Worm (Caenorhabditis elegans) whole organism, L4 larva: ENCODE data around the gene gcy-27.

Experiments used
- D1046.2 ChIP-seq: fragments of 200-800 bp; sonication (Bioruptor generic); IDR thresholded peaks from 2 replicates; pipeline ENCODE4 v1.3.6; 2022; ENCODE audit warnings: missing genetic modification characterization, missing compliant biosample characterization
- F26F4.8 ChIP-seq: fragments of 200-800 bp; sonication (Bioruptor generic); conservative IDR thresholded peaks from 2 replicates; pipeline ENCODE4 v1.3.6; 2022; ENCODE audit warnings: missing genetic modification characterization, missing compliant biosample characterization
- T20F7.1 ChIP-seq: fragments of 200-800 bp; sonication (Bioruptor generic); optimal IDR thresholded peaks from 2 replicates; lab custom pipeline; 2018; ENCODE audit warnings: mild to moderate bottlenecking, missing genetic modification characterization, missing compliant biosample characterization
- ceh-32 ChIP-seq: sonication (generic microtip); optimal IDR thresholded peaks from 2 replicates; lab custom pipeline; 2016; ENCODE audit warnings: mild to moderate bottlenecking, missing genetic modification characterization, missing compliant biosample characterization; ENCODE audit not compliant: poor library complexity
- ceh-82 ChIP-seq: sonication (generic microtip); optimal IDR thresholded peaks from 2 replicates; lab custom pipeline; 2017; ENCODE audit warnings: missing biosample characterization, missing genetic modification characterization
- daf-16 ChIP-seq, 3 experiments: sonication (generic microtip); optimal IDR thresholded peaks; 2 replicates each; lab custom pipeline; 2016 to 2017; ENCODE audit warnings: missing genetic modification characterization in 3 of 3, missing genetic modification reagents in 3 of 3, mild to moderate bottlenecking in 2 of 3, missing compliant biosample characterization in 2 of 3, missing biosample characterization in 1 of 3, moderate library complexity in 1 of 3
- daf-8 ChIP-seq: fragments of 200-800 bp; sonication (Bioruptor generic); IDR thresholded peaks from 2 replicates; pipeline ENCODE4 v1.3.6; 2022; ENCODE audit warnings: missing genetic modification characterization, missing compliant biosample characterization
- dmd-6 ChIP-seq: fragments of 200-800 bp; sonication (Bioruptor generic); IDR thresholded peaks from 2 replicates; pipeline ENCODE4 v1.3.6; 2022; ENCODE audit warnings: missing genetic modification reagents, missing genetic modification characterization, missing compliant biosample characterization
- dpl-1 ChIP-seq: fragments of 150-350 bp; optimal IDR thresholded peaks from 2 replicates; lab custom pipeline; 2014; ENCODE audit warnings: missing biosample characterization, missing genetic modification reagents, missing genetic modification characterization
- dve-1 ChIP-seq: sonication (generic microtip); optimal IDR thresholded peaks from 2 replicates; lab custom pipeline; 2017; ENCODE audit warnings: antibody characterized with exemption, mild to moderate bottlenecking, missing genetic modification characterization, missing compliant biosample characterization; ENCODE audit not compliant: insufficient read depth
- hlh-11 ChIP-seq: fragments of 200-800 bp; sonication (Bioruptor generic); optimal IDR thresholded peaks from 2 replicates; lab custom pipeline; 2018; ENCODE audit warnings: mild to moderate bottlenecking, missing genetic modification characterization, missing compliant biosample characterization
- hmg-1.1 ChIP-seq: fragments of 200-800 bp; sonication (Bioruptor generic); IDR thresholded peaks from 2 replicates; pipeline ENCODE4 v1.3.6; 2022; ENCODE audit warnings: missing genetic modification reagents, missing genetic modification characterization, missing compliant biosample characterization
- lin-38 ChIP-seq: fragments of 200-800 bp; sonication (Bioruptor generic); IDR thresholded peaks from 2 replicates; pipeline ENCODE4 v1.3.6; 2022; ENCODE audit warnings: missing genetic modification reagents, missing genetic modification characterization, missing compliant biosample characterization
- lin-39 ChIP-seq: fragments of 150-350 bp; optimal IDR thresholded peaks from 2 replicates; lab custom pipeline; 2014; ENCODE audit warnings: missing biosample characterization, missing genetic modification reagents, missing genetic modification characterization
- lsy-2 ChIP-seq, 2 experiments: fragments of 150-350 bp in 1 of 2; sonication (generic microtip) in 1 of 2; optimal IDR thresholded peaks; 2 replicates each; lab custom pipeline; 2014 to 2017; ENCODE audit warnings: missing biosample characterization in 2 of 2, missing genetic modification characterization in 2 of 2
- mes-2 ChIP-seq: sonication (generic microtip); optimal IDR thresholded peaks from 2 replicates; lab custom pipeline; 2016; ENCODE audit warnings: missing genotype, mild to moderate bottlenecking, missing genetic modification characterization, missing compliant biosample characterization; ENCODE audit not compliant: poor library complexity, severe bottlenecking
- nhr-111 ChIP-seq: fragments of 200-800 bp; sonication (Bioruptor generic); optimal IDR thresholded peaks from 2 replicates; lab custom pipeline; 2018; ENCODE audit warnings: mild to moderate bottlenecking, missing genetic modification characterization, missing compliant biosample characterization
- nhr-237 ChIP-seq: sonication (generic microtip); optimal IDR thresholded peaks from 2 replicates; lab custom pipeline; 2017; ENCODE audit warnings: missing biosample characterization, missing genetic modification characterization
- nhr-25 ChIP-seq: sonication (generic microtip); optimal IDR thresholded peaks from 2 replicates; lab custom pipeline; 2017; ENCODE audit warnings: missing genetic modification characterization, mild to moderate bottlenecking, missing compliant biosample characterization, antibody characterized with exemption, moderate library complexity, borderline replicate concordance; ENCODE audit not compliant: insufficient read depth
- nhr-28 ChIP-seq: fragments of 150-350 bp; optimal IDR thresholded peaks from 2 replicates; lab custom pipeline; 2014; ENCODE audit warnings: missing biosample characterization, missing genetic modification characterization
- nhr-6 ChIP-seq: fragments of 150-350 bp; optimal IDR thresholded peaks from 2 replicates; lab custom pipeline; 2014; ENCODE audit warnings: missing biosample characterization, missing genetic modification characterization
- nhr-76 ChIP-seq: fragments of 150-350 bp; optimal IDR thresholded peaks from 2 replicates; lab custom pipeline; 2014; ENCODE audit warnings: missing biosample characterization, missing genetic modification characterization
- nhr-77 ChIP-seq: fragments of 150-350 bp; optimal IDR thresholded peaks from 2 replicates; lab custom pipeline; 2014; ENCODE audit warnings: missing biosample characterization, missing genetic modification characterization
- pha-4 ChIP-seq, 2 experiments: fragments of 150-350 bp in 1 of 2; fragments of 200-800 bp in 1 of 2; sonication (Bioruptor generic) in 1 of 2; IDR thresholded peaks in 1 of 2; optimal IDR thresholded peaks in 1 of 2; 2 replicates each; pipeline versions ENCODE4 v1.3.6 to Lab custom; 2014 to 2022; ENCODE audit warnings: missing genetic modification characterization in 2 of 2, missing genetic modification reagents in 2 of 2, missing biosample characterization in 1 of 2, missing compliant biosample characterization in 1 of 2
- pqm-1 ChIP-seq: sonication (generic microtip); optimal IDR thresholded peaks from 2 replicates; lab custom pipeline; 2017; ENCODE audit warnings: missing biosample characterization, missing genetic modification characterization
- rbr-2 ChIP-seq: sonication (generic microtip); optimal IDR thresholded peaks from 2 replicates; lab custom pipeline; 2016; ENCODE audit warnings: missing genotype, missing genetic modification characterization, missing compliant biosample characterization
- snpc-1.2 ChIP-seq: fragments of 200-800 bp; sonication (Bioruptor generic); IDR thresholded peaks from 2 replicates; pipeline ENCODE4 v1.3.6; 2022; ENCODE audit warnings: missing genetic modification reagents, missing genetic modification characterization, missing compliant biosample characterization
- unc-130 ChIP-seq: sonication (generic microtip); optimal IDR thresholded peaks from 2 replicates; lab custom pipeline; 2016; ENCODE audit warnings: missing genetic modification reagents, missing genetic modification characterization, missing compliant biosample characterization
- unc-62 ChIP-seq, 3 experiments: fragments of 150-350 bp in 1 of 3; sonication (generic microtip); optimal IDR thresholded peaks in 2 of 3; peaks in 1 of 3; 1 replicate in 1 of 3; 2 replicates in 2 of 3; lab custom pipeline; 2014 to 2017; ENCODE audit warnings: missing biosample characterization in 3 of 3, missing genetic modification characterization in 3 of 3, missing genetic modification reagents in 3 of 3, missing genotype in 1 of 3
- zag-1 ChIP-seq: fragments of 150-350 bp; optimal IDR thresholded peaks from 2 replicates; lab custom pipeline; 2014; ENCODE audit warnings: missing biosample characterization, missing genetic modification characterization
- zfp-3 ChIP-seq: fragments of 200-800 bp; sonication (Bioruptor generic); conservative IDR thresholded peaks from 2 replicates; pipeline ENCODE4 v1.3.6; 2022; ENCODE audit warnings: missing genetic modification reagents, missing genetic modification characterization, missing compliant biosample characterization
- zip-2 ChIP-seq: fragments of 150-350 bp; optimal IDR thresholded peaks from 2 replicates; lab custom pipeline; 2014; ENCODE audit warnings: missing biosample characterization, missing genetic modification characterization
- ztf-7 ChIP-seq: fragments of 150-350 bp; optimal IDR thresholded peaks from 2 replicates; lab custom pipeline; 2014; ENCODE audit warnings: missing biosample characterization, missing genetic modification characterization

gcy-27 gene

ce11 chrIV:17465886-17466285 is 29.4 kb upstream of the gcy-27 start, which contains the start of gene F11E6.6:
Gene F11E6.6 (minus strand): TSS chrIV:17465986.
- TF ChIP-seq zfp-3 (GFP tag; lab: Robert Waterston, UW) = no peak
- TF ChIP-seq pqm-1 (tag; lab: Kevin White, UChicago) = peak; percentile 46
- no peak for TF ChIP-seq daf-16 (GFP tag; optimal IDR thresholded peaks at IDR 0.05; lab: Kevin White, UChicago)
- TF ChIP-seq daf-16 (tag; optimal IDR thresholded peaks at IDR 0.05; lab: Kevin White, UChicago) = peak; percentile 23
- no peak for TF ChIP-seq lin-39 (tag; lab: Kevin White, UChicago)
- 0 out of 2 replicates have a peak, but pooled peaks have one; percentile 8 for TF ChIP-seq dmd-6 (GFP tag; lab: Robert Waterston, UW)
- TF ChIP-seq nhr-6 (tag; lab: Kevin White, UChicago) = no peak
- TF ChIP-seq nhr-77 (tag; lab: Kevin White, UChicago) = peak; percentile 23

DNA sequence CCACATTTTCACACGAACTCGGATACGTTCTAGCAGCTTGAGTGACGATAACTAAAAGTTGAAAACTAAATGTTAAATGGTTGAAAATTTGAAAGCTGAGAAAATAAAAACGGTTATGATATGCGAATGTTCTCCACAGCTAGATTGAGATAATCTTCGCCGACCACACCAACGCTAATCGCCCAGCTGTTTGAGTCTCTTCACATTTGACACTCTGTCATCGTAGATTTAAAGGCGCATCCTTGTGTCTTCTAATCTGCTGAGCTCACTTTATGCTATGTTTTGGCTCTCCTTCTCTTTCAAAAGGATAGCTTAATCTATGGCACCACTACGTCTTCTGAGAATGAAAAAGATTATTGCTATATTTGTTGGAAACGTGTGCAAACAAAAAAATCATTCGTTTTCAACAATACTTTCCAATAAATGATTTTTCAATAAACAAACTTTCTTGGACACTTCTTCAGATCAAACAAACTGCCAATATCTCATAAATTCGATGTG is 26.7 kb upstream of the gcy-27 start, which contains the start of gene F11E6.10:
TSS of gene F11E6.10 (minus strand) at position 51 of the 501 bp plus-strand sequence.
- TF ChIP-seq zfp-3 (GFP tag; lab: Robert Waterston, UW) (no peak), ztf-7 (tag; lab: Kevin White, UChicago) (no peak), D1046.2 (no peak), zag-1 (tag; lab: Kevin White, UChicago) (no peak), ceh-82 (no peak), ceh-32 (tag; lab: Kevin White, UChicago) (no peak), nhr-25 (tag; lab: Kevin White, UChicago) (no peak), unc-62 (GFP tag; optimal IDR thresholded peaks at IDR 0.05 in 1 of 2; lab: Kevin White, UChicago) (no peak), unc-62 (tag; optimal IDR thresholded peaks at IDR 0.05; lab: Kevin White, UChicago) (no peak), F26F4.8 (GFP tag; lab: Robert Waterston, UW) (no peak), mes-2 (tag; lab: Kevin White, UChicago) (no peak), nhr-237 (no peak)

DNA sequence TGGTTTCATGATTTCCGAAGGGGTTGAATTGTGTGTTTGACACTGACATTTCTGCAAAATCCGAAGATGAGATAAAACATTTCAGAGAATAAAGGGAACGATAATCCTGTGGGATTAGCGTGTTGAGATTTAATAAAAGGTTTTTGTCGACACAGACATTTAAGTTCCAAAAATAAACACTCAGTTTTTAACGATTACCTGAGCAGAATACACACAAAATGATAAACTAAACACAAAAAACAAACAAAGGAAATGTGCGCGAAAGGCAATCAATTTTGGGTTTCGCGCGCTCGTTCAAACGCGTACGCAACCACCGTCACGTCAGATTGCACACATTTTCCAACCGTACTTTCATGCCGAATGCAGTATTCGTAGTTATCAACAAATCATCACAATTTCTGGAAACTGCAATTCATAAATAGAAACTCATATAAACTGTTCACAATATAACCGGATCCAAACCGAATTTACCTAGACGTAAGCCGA is 24.8 kb upstream of the gcy-27 start, which contains the start of gene rif-1.1:
TSS of gene rif-1.1 (minus strand) at position 51 of the 486 bp plus-strand sequence.
- TF ChIP-seq daf-8 (GFP tag; lab: Robert Waterston, UW) = no peak
- peak; percentile 37 for TF ChIP-seq hlh-11 (tag; lab: Kevin White, UChicago)
- TF ChIP-seq pha-4 (GFP tag; IDR thresholded peaks at IDR 0.05; lab: Robert Waterston, UW) = no peak
- TF ChIP-seq pha-4 (tag; optimal IDR thresholded peaks at IDR 0.05; lab: Kevin White, UChicago) = peak; percentile 47
- TF ChIP-seq nhr-28 (tag; lab: Kevin White, UChicago) = peak; percentile 75
- peak; percentile 76 for TF ChIP-seq snpc-1.2 (GFP tag; lab: Robert Waterston, UW)
- TF ChIP-seq daf-16 (GFP tag; optimal IDR thresholded peaks at IDR 0.05; lab: Kevin White, UChicago) = no peak
- peak; percentile 51 for TF ChIP-seq daf-16 (tag; optimal IDR thresholded peaks at IDR 0.05; lab: Kevin White, UChicago)
- TF ChIP-seq dmd-6 (GFP tag; lab: Robert Waterston, UW) = peak; percentile 22; the same call in 1 of the 2 replicates
- 0 out of 2 replicates have a peak, but pooled peaks have one; percentile 36 for TF ChIP-seq hmg-1.1 (GFP tag; lab: Robert Waterston, UW)
- peak; percentile 45 for TF ChIP-seq dve-1
- peak in 1 of 2 experiments; percentile 79 for TF ChIP-seq unc-62 (GFP tag; optimal IDR thresholded peaks at IDR 0.05 in 1 of 2; lab: Kevin White, UChicago)
- no peak for TF ChIP-seq unc-62 (tag; optimal IDR thresholded peaks at IDR 0.05; lab: Kevin White, UChicago)
- TF ChIP-seq dpl-1 (GFP tag; lab: Kevin White, UChicago) = peak; percentile 84
- TF ChIP-seq nhr-76 (tag; lab: Kevin White, UChicago) = no peak
- no peak for TF ChIP-seq rbr-2
- peak; percentile 29 for TF ChIP-seq lin-38 (GFP tag; lab: Robert Waterston, UW)
- no peak for TF ChIP-seq T20F7.1 (GFP tag; lab: Kevin White, UChicago)
- peak; percentile 47 for TF ChIP-seq unc-130 (GFP tag; lab: Kevin White, UChicago)
- peak; percentile 1 for TF ChIP-seq nhr-6 (tag; lab: Kevin White, UChicago)
- TF ChIP-seq mes-2 (tag; lab: Kevin White, UChicago) = peak; percentile 79
- no peak for TF ChIP-seq zip-2
- TF ChIP-seq nhr-111 (GFP tag; lab: Kevin White, UChicago) = no peak
- TF ChIP-seq lsy-2 (tag; optimal IDR thresholded peaks at IDR 0.05; lab: Kevin White, UChicago) = peak in 1 of 2 experiments; percentile 85
